Fruit fly (Drosophila melanogaster) whole organism, embryonic: ENCODE measurements around the gene CG46434.

Experiments
- Adf1 ChIP-seq: fragments of 200-800 bp; sonication (Bioruptor generic); IDR thresholded peaks from 2 replicates; pipeline ENCODE4 v1.3.6; 2022; ENCODE audit warnings: missing biosample characterization, missing genetic modification characterization
- Atf6 ChIP-seq: fragments of 200-800 bp; sonication (Bioruptor generic); IDR thresholded peaks from 2 replicates; pipeline ENCODE4 v1.3.6; 2022; ENCODE audit warnings: missing biosample characterization, missing genetic modification characterization
- CG11723 ChIP-seq: fragments of 200-800 bp; sonication (Bioruptor generic); optimal IDR thresholded peaks from 2 replicates; lab custom pipeline; 2017; ENCODE audit warnings: missing biosample characterization, mild to moderate bottlenecking, missing genetic modification characterization
- CG12071 ChIP-seq: fragments of 200-800 bp; sonication (Bioruptor generic); optimal IDR thresholded peaks from 3 replicates; lab custom pipeline; 2018; ENCODE audit warnings: missing biosample characterization, mild to moderate bottlenecking, missing genetic modification characterization
- CG12769 ChIP-seq: fragments of 200-800 bp; sonication (Bioruptor generic); optimal IDR thresholded peaks from 2 replicates; lab custom pipeline; 2019; ENCODE audit warnings: missing biosample characterization, mild to moderate bottlenecking, missing genetic modification characterization, moderate library complexity
- CG14050 ChIP-seq: fragments of 200-800 bp; sonication (Bioruptor generic); IDR thresholded peaks from 3 replicates; pipeline ENCODE4 v1.3.6; 2022; ENCODE audit warnings: missing biosample characterization, missing genetic modification characterization
- CG15479 ChIP-seq: fragments of 200-800 bp; sonication (Bioruptor generic); optimal IDR thresholded peaks from 3 replicates; lab custom pipeline; 2019; ENCODE audit warnings: missing biosample characterization, mild to moderate bottlenecking, missing genetic modification characterization, moderate library complexity
- CG15601 ChIP-seq: fragments of 200-800 bp; sonication (Bioruptor generic); optimal IDR thresholded peaks from 3 replicates; lab custom pipeline; 2019; ENCODE audit warnings: missing biosample characterization, mild to moderate bottlenecking, missing genetic modification characterization, moderate library complexity
- CG2116 ChIP-seq: fragments of 200-800 bp; sonication (Bioruptor generic); optimal IDR thresholded peaks from 3 replicates; lab custom pipeline; 2018; ENCODE audit warnings: missing biosample characterization, mild to moderate bottlenecking, missing genetic modification characterization
- CG2199 ChIP-seq: fragments of 200-800 bp; sonication (Bioruptor generic); IDR thresholded peaks from 3 replicates; pipeline ENCODE4 v1.3.6; 2022; ENCODE audit warnings: missing biosample characterization, missing genetic modification characterization
- CG3065 ChIP-seq: fragments of 200-800 bp; sonication (Bioruptor generic); optimal IDR thresholded peaks from 2 replicates; lab custom pipeline; 2016; ENCODE audit warnings: missing biosample characterization, missing genetic modification characterization
- CG33557 ChIP-seq: fragments of 200-800 bp; sonication (Bioruptor generic); optimal IDR thresholded peaks from 2 replicates; lab custom pipeline; 2019; ENCODE audit warnings: missing biosample characterization, mild to moderate bottlenecking, missing genetic modification characterization, moderate library complexity
- CG4404 ChIP-seq: fragments of 200-800 bp; sonication (Bioruptor generic); IDR thresholded peaks from 2 replicates; pipeline ENCODE4 v1.3.6; 2022; ENCODE audit warnings: missing biosample characterization, missing genetic modification characterization
- CG4424 ChIP-seq: fragments of 200-800 bp; sonication (Bioruptor generic); optimal IDR thresholded peaks from 3 replicates; lab custom pipeline; 2016; ENCODE audit warnings: missing biosample characterization, missing genetic modification characterization
- CG4707 ChIP-seq: fragments of 200-800 bp; sonication (Bioruptor generic); optimal IDR thresholded peaks from 2 replicates; lab custom pipeline; 2018; ENCODE audit warnings: missing biosample characterization, mild to moderate bottlenecking, missing genetic modification characterization, moderate library complexity
- CG6791 ChIP-seq: fragments of 200-800 bp; sonication (Bioruptor generic); IDR thresholded peaks from 3 replicates; pipeline ENCODE4 v1.3.6; 2022; ENCODE audit warnings: missing biosample characterization, missing genetic modification characterization; ENCODE audit not compliant: partially characterized antibody
- CG7271 ChIP-seq: fragments of 200-800 bp; sonication (Bioruptor generic); optimal IDR thresholded peaks from 2 replicates; lab custom pipeline; 2018; ENCODE audit warnings: missing biosample characterization, mild to moderate bottlenecking, missing genetic modification characterization, moderate library complexity
- CG8388 ChIP-seq: fragments of 200-800 bp; sonication (Bioruptor generic); optimal IDR thresholded peaks from 2 replicates; lab custom pipeline; 2019; ENCODE audit warnings: missing biosample characterization, mild to moderate bottlenecking, missing genetic modification characterization, moderate library complexity
- CG9215 ChIP-seq: fragments of 200-800 bp; sonication (Bioruptor generic); IDR thresholded peaks from 2 replicates; pipeline ENCODE4 v1.3.6; 2022; ENCODE audit warnings: missing biosample characterization, missing genetic modification characterization
- CG9609 ChIP-seq: fragments of 200-800 bp; sonication (Bioruptor generic); optimal IDR thresholded peaks from 3 replicates; lab custom pipeline; 2016; ENCODE audit warnings: missing biosample characterization, missing genetic modification characterization
- D19A ChIP-seq: fragments of 200-800 bp; optimal IDR thresholded peaks from 3 replicates; lab custom pipeline; 2019; ENCODE audit warnings: missing biosample characterization, mild to moderate bottlenecking, missing genetic modification characterization, moderate library complexity
- Gsc ChIP-seq: fragments of 200-800 bp; sonication (Bioruptor generic); IDR thresholded peaks from 2 replicates; pipeline ENCODE4 v1.3.6; 2022; ENCODE audit warnings: missing biosample characterization, missing genetic modification characterization
- Hmr ChIP-seq: fragments of 200-800 bp; sonication (Bioruptor generic); optimal IDR thresholded peaks from 3 replicates; lab custom pipeline; 2017; ENCODE audit warnings: mild to moderate bottlenecking, missing biosample characterization, missing genetic modification reagents, missing genetic modification characterization
- Hr78 ChIP-seq, 2 experiments: fragments of 200-800 bp in 1 of 2; fragments of >200 bp in 1 of 2; sonication (Bioruptor generic) in 1 of 2; optimal IDR thresholded peaks; 2 replicates each; lab custom pipeline; 2017 to 2019; ENCODE audit warnings: missing biosample characterization in 2 of 2, missing genetic modification characterization in 2 of 2, mild to moderate bottlenecking in 1 of 2, moderate library complexity in 1 of 2
- MBD-R2 ChIP-seq: fragments of 200-800 bp; sonication (Bioruptor generic); IDR thresholded peaks from 2 replicates; pipeline ENCODE4 v1.3.6; 2022; ENCODE audit warnings: missing biosample characterization, missing genetic modification characterization
- PHDP ChIP-seq: fragments of 200-800 bp; sonication (Bioruptor generic); optimal IDR thresholded peaks from 3 replicates; lab custom pipeline; 2018; ENCODE audit warnings: missing biosample characterization, mild to moderate bottlenecking, missing genetic modification characterization, moderate library complexity
- ase ChIP-seq: fragments of 200-800 bp; sonication (Bioruptor generic); IDR thresholded peaks from 3 replicates; pipeline ENCODE4 v1.3.6; 2022; ENCODE audit warnings: missing biosample characterization, missing genetic modification characterization
- bsh ChIP-seq, 2 experiments: fragments of 200-800 bp; sonication (Bioruptor generic); optimal IDR thresholded peaks; 2 replicates each; lab custom pipeline; 2017 to 2018; ENCODE audit warnings: mild to moderate bottlenecking in 2 of 2, missing biosample characterization in 2 of 2, missing genetic modification characterization in 2 of 2, moderate library complexity in 1 of 2
- caup ChIP-seq: fragments of 200-800 bp; sonication (Bioruptor generic); optimal IDR thresholded peaks from 3 replicates; lab custom pipeline; 2017; ENCODE audit warnings: missing biosample characterization, mild to moderate bottlenecking, missing genetic modification characterization, moderate library complexity; ENCODE audit not compliant: severe bottlenecking
- cg ChIP-seq: fragments of 200-800 bp; sonication (Bioruptor generic); optimal IDR thresholded peaks from 3 replicates; lab custom pipeline; 2019; ENCODE audit warnings: missing biosample characterization, mild to moderate bottlenecking, missing genetic modification characterization, moderate library complexity
- dmrt11E ChIP-seq: fragments of 200-800 bp; sonication (Bioruptor generic); optimal IDR thresholded peaks from 3 replicates; lab custom pipeline; 2018; ENCODE audit warnings: missing biosample characterization, mild to moderate bottlenecking, missing genetic modification characterization, moderate library complexity
- fd102C ChIP-seq: fragments of 200-800 bp; sonication (Bioruptor generic); optimal IDR thresholded peaks from 2 replicates; lab custom pipeline; 2018; ENCODE audit warnings: missing biosample characterization, mild to moderate bottlenecking, missing genetic modification characterization, moderate library complexity
- fru ChIP-seq: fragments of >200 bp; optimal IDR thresholded peaks from 2 replicates; lab custom pipeline; 2017
- gfzf ChIP-seq: fragments of 200-800 bp; sonication (Bioruptor generic); optimal IDR thresholded peaks from 2 replicates; lab custom pipeline; 2016; ENCODE audit warnings: missing biosample characterization, mild to moderate bottlenecking, missing genetic modification characterization, moderate library complexity
- grn ChIP-seq: fragments of 200-800 bp; sonication (Bioruptor generic); optimal IDR thresholded peaks from 3 replicates; lab custom pipeline; 2017; ENCODE audit warnings: missing biosample characterization, missing genetic modification characterization
- h ChIP-seq: fragments of >200 bp; optimal IDR thresholded peaks from 2 replicates; lab custom pipeline; 2017
- hth ChIP-seq: fragments of >200 bp; optimal IDR thresholded peaks from 2 replicates; lab custom pipeline; 2017; ENCODE audit warnings: inconsistent platforms
- onecut ChIP-seq: fragments of 200-800 bp; sonication (Bioruptor generic); IDR thresholded peaks from 2 replicates; pipeline ENCODE4 v1.3.6; 2022; ENCODE audit warnings: missing biosample characterization, missing genetic modification characterization
- pho ChIP-seq: fragments of 200-800 bp; sonication (Bioruptor generic); optimal IDR thresholded peaks from 2 replicates; lab custom pipeline; 2016; ENCODE audit warnings: missing biosample characterization, missing genetic modification characterization
- run ChIP-seq: fragments of 200-800 bp; sonication (Bioruptor generic); optimal IDR thresholded peaks from 3 replicates; lab custom pipeline; 2018; ENCODE audit warnings: missing biosample characterization, mild to moderate bottlenecking, missing genetic modification characterization
- sd ChIP-seq: fragments of 200-800 bp; sonication (Bioruptor generic); optimal IDR thresholded peaks from 3 replicates; lab custom pipeline; 2018; ENCODE audit warnings: missing biosample characterization, mild to moderate bottlenecking, missing genetic modification characterization, moderate library complexity
- sens-2 ChIP-seq: fragments of 200-800 bp; sonication (Bioruptor generic); IDR thresholded peaks from 2 replicates; pipeline ENCODE4 v1.3.6; 2022; ENCODE audit warnings: missing biosample characterization, missing genetic modification characterization
- sim ChIP-seq: fragments of 200-800 bp; sonication (Bioruptor generic); IDR thresholded peaks from 2 replicates; pipeline ENCODE4 v1.3.6; 2022; ENCODE audit warnings: missing biosample characterization, missing genetic modification characterization
- slou ChIP-seq: fragments of 200-800 bp; sonication (Bioruptor generic); optimal IDR thresholded peaks from 3 replicates; lab custom pipeline; 2016; ENCODE audit warnings: missing biosample characterization, missing genetic modification characterization
- sqz ChIP-seq: fragments of 200-800 bp; sonication (Bioruptor generic); optimal IDR thresholded peaks from 3 replicates; lab custom pipeline; 2018; ENCODE audit warnings: missing biosample characterization, mild to moderate bottlenecking, missing genetic modification characterization
- sr ChIP-seq: fragments of 200-800 bp; sonication (Bioruptor generic); IDR thresholded peaks from 3 replicates; pipeline ENCODE4 v1.3.6; 2022; ENCODE audit warnings: missing biosample characterization, missing genetic modification characterization
- tx ChIP-seq: fragments of 200-800 bp; sonication (Bioruptor generic); optimal IDR thresholded peaks from 2 replicates; lab custom pipeline; 2016; ENCODE audit warnings: missing biosample characterization, missing genetic modification characterization
- unc-4 ChIP-seq: fragments of 200-800 bp; sonication (Bioruptor generic); IDR thresholded peaks from 2 replicates; pipeline ENCODE4 v1.3.6; 2022; ENCODE audit warnings: missing biosample characterization, missing genetic modification characterization; ENCODE audit not compliant: partially characterized antibody
- unpg ChIP-seq: fragments of 200-800 bp; sonication (Bioruptor generic); optimal IDR thresholded peaks from 3 replicates; lab custom pipeline; 2018; ENCODE audit warnings: missing biosample characterization, mild to moderate bottlenecking, missing genetic modification characterization, moderate library complexity
- wor ChIP-seq: fragments of 200-800 bp; sonication (Bioruptor generic); IDR thresholded peaks from 2 replicates; pipeline ENCODE4 v1.3.6; 2022; ENCODE audit warnings: missing biosample characterization, missing genetic modification characterization
- yki ChIP-seq: fragments of >200 bp; optimal IDR thresholded peaks from 3 replicates; lab custom pipeline; 2018
- zf30C ChIP-seq: fragments of 200-800 bp; sonication (Bioruptor generic); optimal IDR thresholded peaks from 3 replicates; lab custom pipeline; 2018; ENCODE audit warnings: missing biosample characterization, mild to moderate bottlenecking, missing genetic modification characterization

Gene CG46434

DNA sequence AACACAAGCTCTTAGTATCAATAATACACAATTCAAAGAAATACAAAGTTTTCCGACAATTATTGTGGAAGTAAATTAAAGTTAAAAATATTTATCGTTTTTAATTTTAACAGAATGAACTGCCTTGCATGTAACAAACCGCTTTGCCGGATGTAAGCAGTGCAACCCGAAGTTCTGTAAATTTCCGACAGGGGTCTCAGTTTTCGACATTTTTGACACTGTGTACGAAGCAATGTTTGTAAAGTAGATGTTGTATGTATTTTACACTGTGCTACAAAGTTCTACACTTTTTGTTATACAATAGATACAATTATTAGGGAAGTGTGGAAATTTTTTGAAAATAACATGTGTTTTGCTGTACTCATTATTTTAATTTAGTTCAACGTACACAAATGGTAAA, 27.5 kb downstream of the CG46434 start (continued):
- TF ChIP-seq CG8388 (GFP tag; lab: Kevin White, UChicago): peak; percentile 76
- TF ChIP-seq sim (GFP tag; lab: Robert Waterston, UW): peak; percentile 50
- TF ChIP-seq CG2116 (GFP tag; lab: Kevin White, UChicago): peak; percentile 65
- TF ChIP-seq CG7271: peak; percentile 92
- TF ChIP-seq CG33557 (GFP tag; lab: Kevin White, UChicago): peak; percentile 59
- TF ChIP-seq Hr78 (GFP tag; optimal IDR thresholded peaks at IDR 0.05; lab: Kevin White, UChicago): no peak
- TF ChIP-seq hth (lab: Kevin White, UChicago): no peak
- TF ChIP-seq sqz (GFP tag; lab: Kevin White, UChicago): no peak
- TF ChIP-seq D19A (tag; lab: Kevin White, UChicago): peak; percentile 62
- peak; percentile 73; the same call in 2 of the 3 replicates for TF ChIP-seq CG14050
- TF ChIP-seq cg (GFP tag; lab: Kevin White, UChicago): no peak
- peak; percentile 96 for TF ChIP-seq slou (GFP tag; lab: Kevin White, UChicago)
- TF ChIP-seq CG12769 (tag; lab: Kevin White, UChicago): peak; percentile 68
- TF ChIP-seq zf30C: no peak
- peak; percentile 79 for TF ChIP-seq dmrt11E (tag; lab: Kevin White, UChicago)
- TF ChIP-seq CG15479 (GFP tag; lab: Kevin White, UChicago): no peak
- no peak for TF ChIP-seq fru
- TF ChIP-seq PHDP (tag; lab: Kevin White, UChicago): no peak
- TF ChIP-seq tx (GFP tag; lab: Kevin White, UChicago): peak; percentile 69
- peak; percentile 92 for TF ChIP-seq Hmr (GFP tag; lab: Kevin White, UChicago)
- peak; percentile 80 for TF ChIP-seq CG15601 (tag; lab: Kevin White, UChicago)
- peak; percentile 89 for TF ChIP-seq CG9609 (GFP tag; lab: Kevin White, UChicago)
- peak; percentile 87 for TF ChIP-seq onecut (GFP tag; lab: Robert Waterston, UW)
- peak; percentile 80 for TF ChIP-seq CG9215 (GFP tag; lab: Robert Waterston, UW)
- peak; percentile 98 for TF ChIP-seq CG2199
- no peak for TF ChIP-seq unc-4 (GFP tag; lab: Robert Waterston, UW)
- peak; percentile 75 for TF ChIP-seq CG6791 (GFP tag; lab: Robert Waterston, UW)
- peak; percentile 88 for TF ChIP-seq unpg (GFP tag; lab: Kevin White, UChicago)
- TF ChIP-seq bsh (GFP tag; optimal IDR thresholded peaks at IDR 0.05; lab: Kevin White, UChicago): no peak
- TF ChIP-seq wor: peak; percentile 60
- peak; percentile 41; the same call in 1 of the 2 replicates for TF ChIP-seq Adf1 (GFP tag; lab: Robert Waterston, UW)
- peak; percentile 6 for TF ChIP-seq yki (lab: Kevin White, UChicago)
- TF ChIP-seq fd102C (GFP tag; lab: Kevin White, UChicago): peak; percentile 83
- TF ChIP-seq CG4707 (GFP tag; lab: Kevin White, UChicago): peak; percentile 48
- TF ChIP-seq ase (GFP tag; lab: Robert Waterston, UW): peak; percentile 95
- TF ChIP-seq Gsc (GFP tag; lab: Robert Waterston, UW): peak; percentile 76
- TF ChIP-seq CG11723: peak; percentile 63
- peak; percentile 82 for TF ChIP-seq CG12071 (GFP tag; lab: Kevin White, UChicago)
- TF ChIP-seq CG4404 (GFP tag; lab: Robert Waterston, UW): peak; percentile 79
- no peak for TF ChIP-seq sd (tag; lab: Kevin White, UChicago)
- peak; percentile 70 for TF ChIP-seq CG3065 (GFP tag; lab: Kevin White, UChicago)
- TF ChIP-seq sr: peak; percentile 93
- peak; percentile 94 for TF ChIP-seq CG4424 (GFP tag; lab: Kevin White, UChicago)
- TF ChIP-seq MBD-R2: peak; percentile 74
- TF ChIP-seq sens-2 (GFP tag; lab: Robert Waterston, UW): peak; percentile 87
- no peak for TF ChIP-seq run (tag; lab: Kevin White, UChicago)
- peak; percentile 95 for TF ChIP-seq caup (GFP tag; lab: Kevin White, UChicago)
- no peak for TF ChIP-seq h (lab: Kevin White, UChicago)
- peak; percentile 69 for TF ChIP-seq Atf6 (GFP tag; lab: Robert Waterston, UW)
- no peak for TF ChIP-seq grn (GFP tag; lab: Kevin White, UChicago)
- peak; percentile 21 for TF ChIP-seq gfzf
- peak; percentile 75 for TF ChIP-seq pho (GFP tag; lab: Kevin White, UChicago)
